Fruit fly (Drosophila melanogaster) whole organism, embryonic: ENCODE results near the gene CG6656.
A peak's percentile ranks its signal among the peaks of the same experiment; 100 is the strongest.

ENCODE experiments used
- Awh ChIP-seq: fragments of 200-800 bp; sonication (Bioruptor generic); IDR thresholded peaks from 2 replicates; pipeline ENCODE4, ENCODE4 v1.3.6; 2022; ENCODE audit warnings: missing biosample characterization, missing genetic modification characterization
- Bdp1 ChIP-seq: fragments of 200-800 bp; sonication (Bioruptor generic); optimal IDR thresholded peaks from 3 replicates; lab custom pipeline; 2016; ENCODE audit warnings: missing biosample characterization, missing genetic modification characterization
- C15 ChIP-seq: fragments of 200-800 bp; sonication (Bioruptor generic); IDR thresholded peaks from 3 replicates; pipeline ENCODE4 v1.3.6; 2022; ENCODE audit warnings: missing biosample characterization, missing genetic modification characterization
- CG10366 ChIP-seq: fragments of 200-800 bp; sonication (Bioruptor generic); IDR thresholded peaks from 2 replicates; pipeline ENCODE4 v1.3.6; 2022; ENCODE audit warnings: missing biosample characterization, missing genetic modification characterization
- CG10462 ChIP-seq: fragments of 200-800 bp; sonication (Bioruptor generic); optimal IDR thresholded peaks from 2 replicates; lab custom pipeline; 2016; ENCODE audit warnings: missing biosample characterization, missing genetic modification characterization
- CG10565 ChIP-seq: fragments of 200-800 bp; sonication (Bioruptor generic); optimal IDR thresholded peaks from 3 replicates; lab custom pipeline; 2016; ENCODE audit warnings: missing biosample characterization, mild to moderate bottlenecking, missing genetic modification characterization
- CG10979 ChIP-seq: fragments of 200-800 bp; sonication (Bioruptor generic); optimal IDR thresholded peaks from 2 replicates; lab custom pipeline; 2018; ENCODE audit warnings: missing biosample characterization, mild to moderate bottlenecking, missing genetic modification characterization, moderate library complexity
- CG12155 ChIP-seq: fragments of 200-800 bp; sonication (Bioruptor generic); optimal IDR thresholded peaks from 3 replicates; lab custom pipeline; 2016; ENCODE audit warnings: missing biosample characterization, missing genetic modification characterization
- CG12236 ChIP-seq: fragments of 200-800 bp; sonication (Bioruptor generic); optimal IDR thresholded peaks from 2 replicates; lab custom pipeline; 2016; ENCODE audit warnings: missing biosample characterization, missing genetic modification characterization
- CG12744 ChIP-seq: fragments of 200-800 bp; sonication (Bioruptor generic); optimal IDR thresholded peaks from 2 replicates; lab custom pipeline; 2016; ENCODE audit warnings: missing biosample characterization, missing genetic modification characterization
- CG12942 ChIP-seq: fragments of 200-800 bp; sonication (Bioruptor generic); optimal IDR thresholded peaks from 3 replicates; lab custom pipeline; 2016; ENCODE audit warnings: missing biosample characterization, missing genetic modification characterization
- CG14050 ChIP-seq: fragments of 200-800 bp; sonication (Bioruptor generic); IDR thresholded peaks from 3 replicates; pipeline ENCODE4 v1.3.6; 2022; ENCODE audit warnings: missing biosample characterization, missing genetic modification characterization
- CG15696 ChIP-seq: fragments of 200-800 bp; sonication (Bioruptor generic); optimal IDR thresholded peaks from 2 replicates; lab custom pipeline; 2019; ENCODE audit warnings: missing biosample characterization, mild to moderate bottlenecking, missing genetic modification characterization, moderate library complexity
- CG1647 ChIP-seq: fragments of 200-800 bp; sonication (Bioruptor generic); optimal IDR thresholded peaks from 3 replicates; lab custom pipeline; 2016; ENCODE audit warnings: missing biosample characterization, missing genetic modification characterization
- CG17385 ChIP-seq: fragments of 200-800 bp; sonication (Bioruptor generic); optimal IDR thresholded peaks from 3 replicates; lab custom pipeline; 2018; ENCODE audit warnings: missing biosample characterization, mild to moderate bottlenecking, missing genetic modification characterization
- CG31388 ChIP-seq: fragments of 200-800 bp; sonication (Bioruptor generic); optimal IDR thresholded peaks from 2 replicates; lab custom pipeline; 2016; ENCODE audit warnings: missing biosample characterization, missing genetic modification characterization
- CG3163 ChIP-seq: fragments of 200-800 bp; sonication (Bioruptor generic); optimal IDR thresholded peaks from 3 replicates; lab custom pipeline; 2016; ENCODE audit warnings: missing biosample characterization, missing genetic modification characterization
- CG32532 ChIP-seq: fragments of 200-800 bp; sonication (Bioruptor generic); IDR thresholded peaks from 2 replicates; pipeline ENCODE4 v1.3.6; 2022; ENCODE audit warnings: missing biosample characterization, missing genetic modification characterization
- CG34376 ChIP-seq: fragments of 200-800 bp; sonication (Bioruptor generic); optimal IDR thresholded peaks from 2 replicates; lab custom pipeline; 2018; ENCODE audit warnings: missing biosample characterization, mild to moderate bottlenecking, missing genetic modification characterization
- CG7839 ChIP-seq: fragments of 200-800 bp; sonication (Bioruptor generic); optimal IDR thresholded peaks from 3 replicates; lab custom pipeline; 2018; ENCODE audit warnings: missing biosample characterization, mild to moderate bottlenecking, missing genetic modification characterization, moderate library complexity
- Dp ChIP-seq: fragments of 200-800 bp; sonication (Bioruptor generic); optimal IDR thresholded peaks from 2 replicates; lab custom pipeline; 2018; ENCODE audit warnings: missing biosample characterization, mild to moderate bottlenecking, missing genetic modification characterization, moderate library complexity
- GATAe ChIP-seq: fragments of 200-800 bp; sonication (Bioruptor generic); conservative IDR thresholded peaks from 2 replicates; pipeline ENCODE4 v1.3.6; 2022; ENCODE audit warnings: missing biosample characterization, missing genetic modification characterization
- HLHmδ ChIP-seq: fragments of 200-800 bp; sonication (Bioruptor generic); optimal IDR thresholded peaks from 2 replicates; lab custom pipeline; 2018; ENCODE audit warnings: missing biosample characterization, mild to moderate bottlenecking, missing genetic modification characterization, moderate library complexity
- Jarid2 ChIP-seq: fragments of 200-800 bp; sonication (Bioruptor generic); optimal IDR thresholded peaks from 3 replicates; lab custom pipeline; 2017; ENCODE audit warnings: mild to moderate bottlenecking, missing biosample characterization, missing genetic modification reagents, missing genetic modification characterization
- Lhr ChIP-seq: fragments of 200-800 bp; sonication (Bioruptor generic); optimal IDR thresholded peaks from 3 replicates; lab custom pipeline; 2017; ENCODE audit warnings: mild to moderate bottlenecking, missing biosample characterization, missing genetic modification reagents, missing genetic modification characterization
- Med ChIP-seq: fragments of 200-800 bp; sonication (Bioruptor generic); peaks from one replicate; lab custom pipeline; 2016; ENCODE audit warnings: missing biosample characterization, missing genetic modification characterization, mild to moderate bottlenecking, inconsistent platforms, moderate library complexity
- Neu2 ChIP-seq: fragments of 200-800 bp; sonication (Bioruptor generic); optimal IDR thresholded peaks from 3 replicates; lab custom pipeline; 2016; ENCODE audit warnings: missing biosample characterization, missing genetic modification characterization, borderline replicate concordance
- Rfx ChIP-seq: fragments of 200-800 bp; sonication (Bioruptor generic); IDR thresholded peaks from 2 replicates; pipeline ENCODE4 v1.3.6; 2022; ENCODE audit warnings: missing biosample characterization, missing genetic modification characterization
- bowl ChIP-seq: fragments of 200-800 bp; sonication (Bioruptor generic); IDR thresholded peaks from 2 replicates; pipeline ENCODE4 v1.3.6; 2022; ENCODE audit warnings: missing biosample characterization, missing genetic modification characterization
- cg ChIP-seq: fragments of 200-800 bp; sonication (Bioruptor generic); optimal IDR thresholded peaks from 3 replicates; lab custom pipeline; 2019; ENCODE audit warnings: missing biosample characterization, mild to moderate bottlenecking, missing genetic modification characterization, moderate library complexity
- chinmo ChIP-seq: fragments of 200-800 bp; sonication (Bioruptor generic); IDR thresholded peaks from 4 replicates; pipeline ENCODE4 v1.3.6; 2022; ENCODE audit warnings: missing biosample characterization, missing genetic modification characterization; ENCODE audit not compliant: partially characterized antibody
- crc ChIP-seq: fragments of 200-800 bp; sonication (Bioruptor generic); optimal IDR thresholded peaks from 2 replicates; lab custom pipeline; 2016; ENCODE audit warnings: missing biosample characterization, missing genetic modification characterization
- crol ChIP-seq: fragments of 200-800 bp; sonication (Bioruptor generic); IDR thresholded peaks from 2 replicates; pipeline ENCODE4 v1.3.6; 2022; ENCODE audit warnings: missing biosample characterization, missing genetic modification characterization
- en ChIP-seq: fragments of 200-800 bp; sonication (Bioruptor generic); optimal IDR thresholded peaks from 2 replicates; lab custom pipeline; 2016; ENCODE audit warnings: missing biosample characterization, missing genetic modification characterization
- exex ChIP-seq: fragments of 200-800 bp; sonication (Bioruptor generic); optimal IDR thresholded peaks from 4 replicates; lab custom pipeline; 2018; ENCODE audit warnings: missing biosample characterization, mild to moderate bottlenecking, missing genetic modification characterization, moderate library complexity
- eyg ChIP-seq: fragments of 200-800 bp; sonication (Bioruptor generic); optimal IDR thresholded peaks from 3 replicates; lab custom pipeline; 2016; ENCODE audit warnings: missing biosample characterization, missing genetic modification characterization
- fd96Cb ChIP-seq: fragments of 200-800 bp; sonication (Bioruptor generic); optimal IDR thresholded peaks from 2 replicates; lab custom pipeline; 2018; ENCODE audit warnings: missing biosample characterization, mild to moderate bottlenecking, missing genetic modification characterization, moderate library complexity
- gt ChIP-seq: fragments of 200-800 bp; sonication (Bioruptor generic); IDR thresholded peaks from 2 replicates; pipeline ENCODE4 v1.3.6; 2022; ENCODE audit warnings: missing biosample characterization, missing genetic modification characterization
- ken ChIP-seq: fragments of 200-800 bp; sonication (Bioruptor generic); IDR thresholded peaks from 3 replicates; pipeline ENCODE4 v1.3.6; 2022; ENCODE audit warnings: missing biosample characterization, missing genetic modification characterization
- prd ChIP-seq, 3 experiments: fragments of >200 bp in 2 of 3; fragments of 200-800 bp in 1 of 3; sonication (Bioruptor generic) in 1 of 3; optimal IDR thresholded peaks in 2 of 3; IDR thresholded peaks in 1 of 3; 2 replicates in 2 of 3; 3 replicates in 1 of 3; pipeline versions ENCODE4 v1.3.6 to Lab custom; 2017 to 2022; ENCODE audit warnings: missing biosample characterization in 1 of 3, missing genetic modification characterization in 1 of 3
- ttk ChIP-seq: fragments of 200-800 bp; sonication (Bioruptor generic); IDR thresholded peaks from 2 replicates; pipeline ENCODE4 v2.1.2; 2022; ENCODE audit warnings: missing biosample characterization, missing genetic modification characterization

The CG6656 gene

DNA sequence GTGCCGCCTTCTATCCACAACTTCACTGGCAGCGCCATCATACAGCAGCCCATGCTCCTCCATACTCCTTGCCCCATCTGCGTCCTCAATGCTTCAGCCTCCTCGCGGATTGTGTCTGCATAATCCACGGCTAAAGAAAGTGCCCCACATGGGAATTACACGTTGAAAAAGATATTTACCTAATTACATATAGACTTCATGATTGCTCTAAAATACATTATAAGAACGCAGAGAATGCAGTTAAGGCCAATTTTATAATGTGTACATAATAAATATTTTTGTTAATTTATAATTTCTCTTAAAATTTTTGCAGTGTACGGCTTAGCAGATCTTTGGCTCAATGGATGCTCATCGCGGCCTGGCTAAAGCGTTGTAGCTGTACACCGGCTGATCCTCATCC, 30.5 kb downstream of the CG6656 start (continued):
- TF ChIP-seq prd (optimal IDR thresholded peaks at IDR 0.05; lab: Kevin White, UChicago) (no peak), prd (GFP tag; IDR thresholded peaks at IDR 0.05; lab: Robert Waterston, UW) (0 out of 3 replicates have a peak, but pooled peaks have one; percentile 9), CG10565 (GFP tag; lab: Kevin White, UChicago) (no peak), CG12155 (no peak), crc (GFP tag; lab: Kevin White, UChicago) (no peak)

DNA sequence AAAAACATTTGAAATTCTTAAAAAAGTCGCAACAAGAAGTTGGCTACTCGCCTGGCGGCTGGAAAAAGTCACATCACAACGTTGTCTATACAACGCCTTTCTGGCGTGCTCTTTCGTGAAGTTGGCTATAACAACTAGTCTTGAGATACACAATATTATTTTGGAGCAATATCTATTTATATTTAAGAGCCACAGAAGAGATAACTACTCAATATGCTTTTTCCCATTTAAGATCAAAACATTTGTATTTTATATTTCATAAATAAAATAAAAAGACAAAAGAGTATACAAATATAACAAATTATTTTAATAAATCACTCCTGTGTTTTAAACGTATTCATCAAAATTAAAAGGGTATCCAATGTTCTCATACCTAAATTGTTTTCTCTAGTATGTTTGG, 31.8 kb downstream of the CG6656 start:
- TF ChIP-seq Dp (GFP tag; lab: Kevin White, UChicago) (no peak), eyg (GFP tag; lab: Kevin White, UChicago) (no peak), CG10366 (no peak), CG10462 (GFP tag; lab: Kevin White, UChicago) (no peak), bowl (no peak), exex (tag; lab: Kevin White, UChicago) (no peak), CG17385 (GFP tag; lab: Kevin White, UChicago) (no peak), cg (GFP tag; lab: Kevin White, UChicago) (no peak), CG12155 (no peak), C15 (no peak), Neu2 (no peak), CG12236 (GFP tag; lab: Kevin White, UChicago) (no peak), CG34376 (no peak), CG3163 (no peak), ken (no peak), ttk (no peak)

DNA sequence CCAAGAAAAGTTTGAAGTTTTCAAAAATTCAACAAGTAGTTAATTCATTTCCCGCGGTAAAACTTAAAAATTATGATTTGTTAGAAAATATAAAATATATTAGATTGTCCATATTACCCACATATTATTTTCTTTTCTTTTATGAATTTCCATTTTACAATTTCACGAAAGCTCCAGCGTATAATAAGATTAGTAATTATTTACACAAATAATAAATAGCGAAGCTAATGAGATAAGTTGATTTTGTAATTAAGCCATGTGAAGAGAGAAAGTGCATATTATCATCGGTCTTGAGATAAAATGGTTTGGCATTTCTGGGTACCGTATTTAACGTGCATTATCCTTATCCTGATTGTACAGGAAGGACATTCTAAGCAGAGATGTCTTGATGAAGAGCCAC, 36.4 kb downstream of the CG6656 start, which contains the start of gene Qsox3:
Qsox3 (plus strand) TSS at position 301 of the 400 bp plus-strand sequence.
- TF ChIP-seq fd96Cb (tag; lab: Kevin White, UChicago), result no peak
- TF ChIP-seq en (GFP tag; lab: Kevin White, UChicago), result no peak
- no peak for TF ChIP-seq Lhr
- TF ChIP-seq Neu2, result no peak
- TF ChIP-seq CG12942 (GFP tag; lab: Kevin White, UChicago), result no peak
- no peak for TF ChIP-seq CG12744 (GFP tag; lab: Kevin White, UChicago)
- no peak for TF ChIP-seq GATAe (GFP tag; lab: Robert Waterston, UW)
- TF ChIP-seq crc (GFP tag; lab: Kevin White, UChicago), result no peak
- no peak for TF ChIP-seq CG31388
- no peak for TF ChIP-seq CG32532 (GFP tag; lab: Robert Waterston, UW)
- no peak for TF ChIP-seq HLHmδ (GFP tag; lab: Kevin White, UChicago)
- TF ChIP-seq CG34376, result no peak
- TF ChIP-seq CG14050 (GFP tag; lab: Robert Waterston, UW), result no peak
- TF ChIP-seq Bdp1 (GFP tag; lab: Kevin White, UChicago), result no peak
- no peak for TF ChIP-seq Med (GFP tag; lab: Kevin White, UChicago)
- TF ChIP-seq CG7839 (tag; lab: Kevin White, UChicago), result no peak
- no peak for TF ChIP-seq CG15696 (tag; lab: Kevin White, UChicago)

DNA sequence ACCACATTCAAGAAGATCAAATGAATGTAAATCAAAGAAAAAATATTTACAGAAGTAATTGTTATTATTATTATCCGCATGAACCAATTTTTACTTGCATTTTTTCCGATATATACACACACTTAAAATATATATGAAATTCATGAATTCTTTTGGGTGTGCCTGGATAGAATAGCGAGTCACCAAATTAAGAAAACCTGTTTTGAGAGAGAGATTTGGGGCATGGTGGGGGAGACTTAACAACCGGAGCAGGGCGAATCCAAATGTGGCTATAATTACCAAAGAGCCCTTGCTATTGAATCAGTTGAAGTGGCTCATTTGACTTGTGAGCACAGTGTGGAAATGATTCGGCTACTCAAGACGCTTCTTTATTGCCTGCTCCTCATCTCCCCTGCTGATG, 38.4 kb downstream of the CG6656 start, which contains the start of gene Qsox2:
Qsox2 (plus strand) TSS at position 301 of the 400 bp plus-strand sequence.
- TF ChIP-seq Jarid2 (GFP tag; lab: Kevin White, UChicago) (peak; percentile 37), CG1647 (GFP tag; lab: Kevin White, UChicago) (no peak), CG10979 (tag; lab: Kevin White, UChicago) (no peak), crol (GFP tag; lab: Robert Waterston, UW) (peak; percentile 51; the same call in 1 of the 2 replicates), chinmo (GFP tag; lab: Robert Waterston, UW) (0 out of 4 replicates have a peak, but pooled peaks have one; percentile 21), Awh (GFP tag; lab: Robert Waterston, UW) (0 out of 2 replicates have a peak, but pooled peaks have one; percentile 11), gt (no peak), Rfx (GFP tag; lab: Robert Waterston, UW) (peak; percentile 6; the same call in 1 of the 2 replicates)
